Worm (Caenorhabditis elegans): ENCODE measurements around the gene T22B2.3.

T22B2.3 gene

ce11 chrX:3932694-3933093 is 15.6 kb downstream of the T22B2.3 start:
- TF ChIP-seq sea-2 (GFP tag; IDR thresholded peaks at IDR 0.05) (no peak), ztf-18 (tag; optimal IDR thresholded peaks at IDR 0.05) (no peak), Y53F4B.3 (GFP tag; IDR thresholded peaks at IDR 0.05) (no peak), dpff-1 (tag; optimal IDR thresholded peaks at IDR 0.05) (no peak), F49E8.2 (tag; optimal IDR thresholded peaks at IDR 0.05; ENCODE audit: insufficient read depth) (no peak), bed-1 (GFP tag; IDR thresholded peaks at IDR 0.05) (no peak), ceh-91 (GFP tag; IDR thresholded peaks at IDR 0.05) (no peak), attf-3 (GFP tag; conservative IDR thresholded peaks at IDR 0.05) (no peak), mel-28 (tag; optimal IDR thresholded peaks at IDR 0.05; ENCODE audit: borderline replicate concordance) (no peak)

- TF ChIP-seq cebp-1 (GFP tag; IDR thresholded peaks at IDR 0.05): no peak
- no peak for TF ChIP-seq cebp-1 (tag; optimal IDR thresholded peaks at IDR 0.05)
- TF ChIP-seq ceh-91 (GFP tag; IDR thresholded peaks at IDR 0.05): no peak
- no peak for TF ChIP-seq F55B11.4 (tag; optimal IDR thresholded peaks at IDR 0.05; ENCODE audit: borderline replicate concordance, insufficient read depth)
- TF ChIP-seq attf-5 (GFP tag; optimal IDR thresholded peaks at IDR 0.05): no peak
- no peak for TF ChIP-seq repo-1 (tag; optimal IDR thresholded peaks at IDR 0.05)
- TF ChIP-seq F39B2.1 (GFP tag; IDR thresholded peaks at IDR 0.05): no peak
- no peak for TF ChIP-seq B0019.2 (GFP tag; conservative IDR thresholded peaks at IDR 0.05)
- no peak for TF ChIP-seq xnd-1 (tag; optimal IDR thresholded peaks at IDR 0.05)
- no peak for TF ChIP-seq ztf-28 (GFP tag; IDR thresholded peaks at IDR 0.05)
- TF ChIP-seq sea-2 (GFP tag; IDR thresholded peaks at IDR 0.05): no peak
- no peak for TF ChIP-seq athp-1 (tag; optimal IDR thresholded peaks at IDR 0.05)
- no peak for TF ChIP-seq chd-7 (tag; optimal IDR thresholded peaks at IDR 0.05)
- no peak for TF ChIP-seq madf-8 (GFP tag; conservative IDR thresholded peaks at IDR 0.05)
- TF ChIP-seq attf-3 (GFP tag; conservative IDR thresholded peaks at IDR 0.05): no peak
- TF ChIP-seq Y53F4B.3 (GFP tag; IDR thresholded peaks at IDR 0.05): no peak
- TF ChIP-seq sptf-2 (GFP tag; optimal IDR thresholded peaks at IDR 0.05): no peak
- no peak for TF ChIP-seq F37B4.10 (GFP tag; IDR thresholded peaks at IDR 0.05)
Observed at ce11 chrX:3937483-3937882, 20.4 kb downstream of the T22B2.3 start.

ce11 chrX:3937884-3938283 is 20.8 kb downstream of the T22B2.3 start:
- no peak for TF ChIP-seq Y53F4B.3 (GFP tag; IDR thresholded peaks at IDR 0.05)
- TF ChIP-seq ztf-26 (tag; optimal IDR thresholded peaks at IDR 0.05): no peak
- TF ChIP-seq Y53G8AR.9 (GFP tag; conservative IDR thresholded peaks at IDR 0.05): no peak
- no peak for TF ChIP-seq sea-2 (GFP tag; IDR thresholded peaks at IDR 0.05)
- no peak for TF ChIP-seq F57A8.1 (GFP tag; optimal IDR thresholded peaks at IDR 0.05)
- TF ChIP-seq attf-6 (GFP tag; IDR thresholded peaks at IDR 0.05): no peak

- TF ChIP-seq D2030.7 (GFP tag; IDR thresholded peaks at IDR 0.05) (no peak), hmg-20 (GFP tag; IDR thresholded peaks at IDR 0.05) (no peak), tbp1 (GFP tag; optimal IDR thresholded peaks at IDR 0.05) (no peak), C06A6.2 (GFP tag; conservative IDR thresholded peaks at IDR 0.05) (no peak), K11D2.4 (GFP tag; IDR thresholded peaks at IDR 0.05) (no peak), Y53F4B.3 (GFP tag; IDR thresholded peaks at IDR 0.05) (no peak), hmg-1.2 (GFP tag; IDR thresholded peaks at IDR 0.05) (no peak)
Observed at ce11 chrX:3938950-3939349, 21.8 kb downstream of the T22B2.3 start, which contains the start of gene T19D2.3. T19D2.3 (plus strand) TSS chrX:3939250.

- TF ChIP-seq nhr-27 (tag; optimal IDR thresholded peaks at IDR 0.05) (no peak), aptf-3 (GFP tag; IDR thresholded peaks at IDR 0.05) (no peak), somi-1 (GFP tag; optimal IDR thresholded peaks at IDR 0.05) (no peak), Y67H2A.10 (GFP tag; conservative IDR thresholded peaks at IDR 0.05) (no peak), ceh-27 (GFP tag; optimal IDR thresholded peaks at IDR 0.05) (no peak), ztf-25 (GFP tag; IDR thresholded peaks at IDR 0.05) (no peak), F57C9.4 (tag; optimal IDR thresholded peaks at IDR 0.05) (no peak), ccch-3 (GFP tag; optimal IDR thresholded peaks at IDR 0.05) (no peak), B0261.1 (tag; optimal IDR thresholded peaks at IDR 0.05) (no peak), Y53F4B.3 (GFP tag; IDR thresholded peaks at IDR 0.05) (no peak), cebp-2 (GFP tag; IDR thresholded peaks at IDR 0.05) (no peak), zfh-2 (GFP tag; conservative IDR thresholded peaks at IDR 0.05) (no peak), egl-44 (GFP tag; IDR thresholded peaks at IDR 0.05) (no peak)
Observed at ce11 chrX:3942267-3942666, 25.2 kb downstream of the T22B2.3 start, which contains the start of gene T19D2.13. T19D2.13 (minus strand) TSS chrX:3942367.

Measured in whole organism, young adult.